Worm (Caenorhabditis elegans) whole organism, L2 larva: ENCODE data around the gene C17C3.9.
"Not testable (repeated sequence)": the region's sequence is repeated elsewhere in the genome, so short reads cannot be mapped to it uniquely, and the experiment has no call there.

Experiments used
- C34F6.9 ChIP-seq: fragments of 150-350 bp; optimal IDR thresholded peaks from 2 replicates; lab custom pipeline; 2014; ENCODE audit warnings: missing biosample characterization, missing genetic modification characterization
- F13H6.1 ChIP-seq: sonication (generic microtip); optimal IDR thresholded peaks from 2 replicates; lab custom pipeline; 2016; ENCODE audit warnings: missing genetic modification characterization, missing compliant biosample characterization
- ZK546.5 ChIP-seq: sonication (generic microtip); optimal IDR thresholded peaks from 2 replicates; lab custom pipeline; 2017; ENCODE audit warnings: missing biosample characterization, missing genetic modification characterization
- alr-1 ChIP-seq: fragments of 150-350 bp; optimal IDR thresholded peaks from 2 replicates; lab custom pipeline; 2014; ENCODE audit warnings: missing biosample characterization, missing genetic modification characterization
- blmp-1 ChIP-seq: sonication (generic microtip); optimal IDR thresholded peaks from 2 replicates; lab custom pipeline; 2017; ENCODE audit warnings: missing genetic modification characterization, mild to moderate bottlenecking, missing compliant biosample characterization, antibody characterized with exemption, moderate library complexity; ENCODE audit not compliant: insufficient read depth
- ceh-16 ChIP-seq: fragments of 150-350 bp; optimal IDR thresholded peaks from 2 replicates; lab custom pipeline; 2014; ENCODE audit warnings: missing biosample characterization, missing genetic modification characterization
- crh-2 ChIP-seq: sonication (generic microtip); optimal IDR thresholded peaks from 2 replicates; lab custom pipeline; 2017; ENCODE audit warnings: missing biosample characterization, missing genetic modification characterization
- dmd-4 ChIP-seq: sonication (generic microtip); optimal IDR thresholded peaks from 2 replicates; lab custom pipeline; 2017; ENCODE audit warnings: missing biosample characterization, missing genetic modification characterization
- elt-3 ChIP-seq: sonication (generic microtip); optimal IDR thresholded peaks from 2 replicates; lab custom pipeline; 2017; ENCODE audit warnings: missing biosample characterization, missing genetic modification characterization
- fos-1 ChIP-seq: fragments of 150-350 bp; optimal IDR thresholded peaks from 2 replicates; lab custom pipeline; 2014; ENCODE audit warnings: missing biosample characterization, missing genetic modification characterization
- gmeb-1 ChIP-seq: fragments of 150-350 bp; optimal IDR thresholded peaks from 2 replicates; lab custom pipeline; 2014; ENCODE audit warnings: missing biosample characterization, missing genetic modification characterization
- lin-11 ChIP-seq: fragments of 150-350 bp; sonication (generic microtip); optimal IDR thresholded peaks from 2 replicates; lab custom pipeline; 2014; ENCODE audit warnings: missing biosample characterization, missing genetic modification characterization, inconsistent platforms, mixed read lengths
- lin-13 ChIP-seq: fragments of 150-350 bp; optimal IDR thresholded peaks from 2 replicates; lab custom pipeline; 2014; ENCODE audit warnings: missing biosample characterization, missing genetic modification reagents, missing genetic modification characterization
- lin-39 ChIP-seq: fragments of 150-350 bp; optimal IDR thresholded peaks from 2 replicates; lab custom pipeline; 2014; ENCODE audit warnings: missing biosample characterization, missing genetic modification reagents, missing genetic modification characterization
- mbf-1 ChIP-seq: sonication (generic microtip); optimal IDR thresholded peaks from 2 replicates; lab custom pipeline; 2017; ENCODE audit warnings: missing biosample characterization, missing genetic modification characterization
- nhr-10 ChIP-seq: sonication (generic microtip); optimal IDR thresholded peaks from 2 replicates; lab custom pipeline; 2017; ENCODE audit warnings: missing biosample characterization, missing genetic modification characterization
- nhr-12 ChIP-seq: fragments of 150-350 bp; optimal IDR thresholded peaks from 2 replicates; lab custom pipeline; 2014; ENCODE audit warnings: missing biosample characterization, missing genetic modification characterization
- nhr-129 ChIP-seq: fragments of 150-350 bp; optimal IDR thresholded peaks from 2 replicates; lab custom pipeline; 2014; ENCODE audit warnings: missing biosample characterization, missing genetic modification characterization
- nhr-21 ChIP-seq: fragments of 150-350 bp; optimal IDR thresholded peaks from 2 replicates; lab custom pipeline; 2014; ENCODE audit warnings: missing biosample characterization, missing genetic modification characterization
- nhr-23 ChIP-seq: fragments of 150-350 bp; optimal IDR thresholded peaks from 2 replicates; lab custom pipeline; 2014; ENCODE audit warnings: missing biosample characterization, missing genetic modification reagents, missing genetic modification characterization
- nhr-237 ChIP-seq: fragments of 150-350 bp; optimal IDR thresholded peaks from 2 replicates; lab custom pipeline; 2014; ENCODE audit warnings: missing biosample characterization, missing genetic modification characterization
- nhr-25 ChIP-seq: fragments of 150-350 bp; sonication (generic microtip); optimal IDR thresholded peaks from 3 replicates; lab custom pipeline; 2014; ENCODE audit warnings: missing biosample characterization, missing genetic modification characterization
- nhr-6 ChIP-seq: fragments of 150-350 bp; optimal IDR thresholded peaks from 2 replicates; lab custom pipeline; 2014; ENCODE audit warnings: missing biosample characterization, missing genetic modification characterization
- peb-1 ChIP-seq: fragments of 150-350 bp; optimal IDR thresholded peaks from 2 replicates; lab custom pipeline; 2014; ENCODE audit warnings: missing biosample characterization, missing genetic modification characterization
- sem-4 ChIP-seq: fragments of 150-350 bp; optimal IDR thresholded peaks from 2 replicates; lab custom pipeline; 2014; ENCODE audit warnings: missing biosample characterization, missing genetic modification reagents, missing genetic modification characterization
- sma-3 ChIP-seq: sonication (generic microtip); optimal IDR thresholded peaks from 2 replicates; lab custom pipeline; 2016; ENCODE audit warnings: missing genetic modification reagents, missing genetic modification characterization, missing compliant biosample characterization
- unc-39 ChIP-seq: fragments of 150-350 bp; optimal IDR thresholded peaks from 2 replicates; lab custom pipeline; 2014; ENCODE audit warnings: missing biosample characterization, missing genetic modification characterization
- unc-55 ChIP-seq: fragments of 150-350 bp; sonication (generic microtip); optimal IDR thresholded peaks from 3 replicates; lab custom pipeline; 2014; ENCODE audit warnings: missing biosample characterization, missing genetic modification reagents, missing genetic modification characterization
- unc-62 ChIP-seq: fragments of 150-350 bp; optimal IDR thresholded peaks from 2 replicates; lab custom pipeline; 2014; ENCODE audit warnings: missing biosample characterization, missing genetic modification reagents, missing genetic modification characterization
- zag-1 ChIP-seq: fragments of 150-350 bp; optimal IDR thresholded peaks from 2 replicates; lab custom pipeline; 2014; ENCODE audit warnings: missing biosample characterization, missing genetic modification characterization

C17C3.9 gene

ce11 chrII:5541685-5542084 is 9.6 kb upstream of the C17C3.9 start, which contains the start of gene C17C3.24:
TSS of gene C17C3.24 (minus strand) at chrII:5541785.
- TF ChIP-seq nhr-23 (tag; lab: Kevin White, UChicago) (no peak), nhr-25 (tag; lab: Kevin White, UChicago) (no peak), ceh-16 (tag; lab: Kevin White, UChicago) (no peak), unc-39 (no peak), ZK546.5 (tag; lab: Kevin White, UChicago) (no peak), crh-2 (tag; lab: Kevin White, UChicago) (no peak), mbf-1 (tag; lab: Kevin White, UChicago) (no peak), sem-4 (tag; lab: Kevin White, UChicago) (no peak), blmp-1 (tag; lab: Kevin White, UChicago) (no peak), lin-39 (no peak), unc-62 (no peak), nhr-6 (tag; lab: Kevin White, UChicago) (no peak), nhr-12 (no peak)

ce11 chrII:5540113-5540512 is 8.0 kb upstream of the C17C3.9 start, which contains the start of gene hlh-27:
TSS of gene hlh-27 (minus strand) at chrII:5540213.
- TF ChIP-seq nhr-10, fos-1, ceh-16 (tag; lab: Kevin White, UChicago): not testable (repeated sequence)

DNA sequence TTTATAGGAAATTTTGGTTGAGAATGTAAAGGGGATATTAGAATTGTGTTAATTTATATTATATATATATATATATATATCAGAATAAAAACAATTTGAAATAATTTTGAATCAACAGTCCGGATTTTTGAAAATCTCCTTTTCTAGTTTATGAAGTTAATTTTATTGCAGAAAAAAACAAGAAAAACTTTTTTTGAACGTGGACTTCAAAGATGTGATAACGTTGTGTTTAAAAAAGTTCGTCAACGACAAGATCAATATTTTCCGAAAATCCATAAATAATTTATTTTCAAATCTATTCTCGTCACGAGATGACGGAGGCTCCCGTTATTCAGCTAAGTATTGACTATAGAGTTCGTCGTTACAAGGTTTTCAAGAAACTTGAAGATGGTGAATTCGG is 5.4 kb upstream of the C17C3.9 start, which contains the start of gene C17C3.11:
C17C3.11 (plus strand) TSS at position 301 of the 400 bp plus-strand sequence.
- TF ChIP-seq unc-62 (no peak), unc-55 (GFP tag; lab: Kevin White, UChicago) (peak; percentile 46)

DNA sequence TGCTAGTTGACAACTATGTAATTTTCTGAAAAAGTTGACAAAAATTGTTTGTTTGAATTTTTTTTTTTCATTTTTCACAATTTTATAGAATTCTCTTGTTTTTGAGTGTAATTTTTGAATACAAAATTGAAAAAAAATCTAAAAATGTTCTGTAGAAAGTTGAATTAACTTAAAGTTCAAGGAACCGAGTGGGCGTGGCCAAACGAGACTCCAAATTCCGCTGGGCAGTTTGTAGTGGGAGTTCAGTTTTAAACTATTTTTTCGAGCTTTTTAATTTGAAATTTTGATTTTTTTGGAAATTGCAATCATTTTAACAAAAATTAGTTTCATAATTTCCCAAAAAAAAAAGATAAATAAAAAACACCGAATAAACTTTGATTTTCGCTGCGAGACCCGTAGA is 5.0 kb upstream of the C17C3.9 start:
- TF ChIP-seq mbf-1 (tag; lab: Kevin White, UChicago), result no peak
- no peak for TF ChIP-seq crh-2 (tag; lab: Kevin White, UChicago)

DNA sequence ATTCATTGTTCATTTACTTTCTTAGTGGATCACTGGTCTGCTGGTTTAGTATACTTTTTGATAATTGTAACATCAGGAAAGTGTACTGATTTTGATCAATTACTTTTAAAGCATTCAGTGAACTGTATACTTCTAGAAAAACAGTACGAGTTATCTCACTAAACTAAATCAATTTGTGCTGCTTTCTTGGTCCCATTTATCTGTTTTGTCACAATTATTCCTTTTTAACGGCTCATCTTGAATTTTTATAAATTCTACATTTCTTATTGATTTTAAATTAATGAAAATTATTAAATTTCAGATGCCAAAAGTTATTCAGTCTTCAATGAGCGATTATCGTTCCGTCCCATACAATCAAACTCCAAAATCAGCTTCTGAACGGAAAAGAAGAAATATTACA is 2.9 kb upstream of the C17C3.9 start, which contains the start of gene hlh-25:
hlh-25 (plus strand) TSS at position 301 of the 400 bp plus-strand sequence.
- not testable (repeated sequence) for TF ChIP-seq lin-13 (GFP tag; lab: Kevin White, UChicago); elt-3 (tag; lab: Kevin White, UChicago); peb-1 (tag; lab: Kevin White, UChicago)

ce11 chrII:5533642-5534041 is 1.6 kb upstream of the C17C3.9 start, which contains the start of gene hlh-26:
TSS of gene hlh-26 (minus strand) at chrII:5533742.
- no peak for TF ChIP-seq sma-3 (GFP tag; lab: Kevin White, UChicago)

ce11 chrII:5527841-5528240 is 4.2 kb downstream of the C17C3.9 start, which contains the start of gene ZK177.1:
TSS of gene ZK177.1 (plus strand) at chrII:5528141.
- TF ChIP-seq alr-1 (tag; lab: Kevin White, UChicago) (no peak), gmeb-1 (tag; lab: Kevin White, UChicago) (no peak), lin-11 (tag; lab: Kevin White, UChicago) (no peak), F13H6.1 (tag; lab: Kevin White, UChicago) (no peak), nhr-237 (tag; lab: Kevin White, UChicago) (no peak), elt-3 (tag; lab: Kevin White, UChicago) (no peak), nhr-21 (tag; lab: Kevin White, UChicago) (no peak), zag-1 (no peak)
- TF ChIP-seq, all 48 proteins: peak for 0

DNA sequence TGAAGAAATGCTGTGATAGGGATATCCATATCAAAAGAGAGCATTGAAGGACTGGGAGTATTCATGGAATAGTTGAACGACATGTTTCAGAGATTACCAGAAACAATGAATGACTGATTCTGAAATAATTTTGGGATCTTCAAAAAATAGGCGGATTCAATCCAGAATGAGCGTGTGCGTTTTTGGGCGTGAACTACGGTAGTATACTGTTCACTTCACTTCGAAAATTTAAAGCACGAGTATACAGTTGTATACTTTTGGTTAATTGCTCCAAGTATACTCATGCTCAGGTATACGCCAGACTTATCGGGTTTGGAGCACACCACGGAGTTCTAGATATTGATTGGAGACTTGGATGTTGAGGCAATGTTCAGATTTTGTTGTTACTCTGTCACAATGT is 6.8 kb downstream of the C17C3.9 start, which contains the start of gene tbx-35:
tbx-35 (minus strand) TSS at position 101 of the 400 bp plus-strand sequence.
- TF ChIP-seq ceh-16 (tag; lab: Kevin White, UChicago) (no peak), nhr-10 (tag; lab: Kevin White, UChicago) (no peak), nhr-6 (tag; lab: Kevin White, UChicago) (no peak), nhr-129 (tag; lab: Kevin White, UChicago) (no peak), dmd-4 (tag; lab: Kevin White, UChicago) (no peak), C34F6.9 (tag; lab: Kevin White, UChicago) (no peak), nhr-21 (tag; lab: Kevin White, UChicago) (no peak), lin-39 (no peak)
